Worm (Caenorhabditis elegans): ENCODE measurements around the gene puf-11.

puf-11 gene

DNA sequence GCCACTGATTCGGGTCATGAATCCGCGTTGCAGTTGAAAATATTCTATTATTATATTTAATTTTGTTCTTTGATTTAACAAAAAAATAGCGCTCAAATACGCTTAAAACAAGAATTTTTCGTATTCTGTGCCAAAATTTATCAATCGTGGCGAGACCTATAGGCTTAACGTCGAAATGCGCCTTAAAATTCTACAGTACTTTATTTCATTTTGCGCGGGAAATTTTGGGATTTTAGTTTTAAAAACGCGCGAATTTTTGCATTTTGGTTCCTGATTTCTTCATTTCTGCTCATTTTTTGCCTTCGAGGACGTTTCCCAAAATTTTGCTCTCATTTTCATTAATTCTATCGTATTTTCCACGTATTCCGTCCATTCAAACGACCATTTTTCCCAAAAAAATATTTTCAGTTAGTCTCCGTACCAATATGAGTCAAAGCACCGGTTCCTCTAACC lies at the start of gene puf-11:
Gene puf-11 (plus strand): TSS at position 403 of the 453 bp plus-strand sequence.
- TF ChIP-seq ZK546.5 (tag; optimal IDR thresholded peaks at IDR 0.05) (no peak), nhr-237 (tag; optimal IDR thresholded peaks at IDR 0.05) (no peak), sma-3 (GFP tag; optimal IDR thresholded peaks at IDR 0.05) (no peak), unc-55 (GFP tag; optimal IDR thresholded peaks at IDR 0.05) (no peak), blmp-1 (tag; optimal IDR thresholded peaks at IDR 0.05; ENCODE audit: insufficient read depth) (no peak), nhr-23 (tag; optimal IDR thresholded peaks at IDR 0.05) (no peak), peb-1 (tag; optimal IDR thresholded peaks at IDR 0.05) (no peak), aly-2 (tag; optimal IDR thresholded peaks at IDR 0.05) (no peak), ceh-82 (tag; optimal IDR thresholded peaks at IDR 0.05) (no peak)

DNA sequence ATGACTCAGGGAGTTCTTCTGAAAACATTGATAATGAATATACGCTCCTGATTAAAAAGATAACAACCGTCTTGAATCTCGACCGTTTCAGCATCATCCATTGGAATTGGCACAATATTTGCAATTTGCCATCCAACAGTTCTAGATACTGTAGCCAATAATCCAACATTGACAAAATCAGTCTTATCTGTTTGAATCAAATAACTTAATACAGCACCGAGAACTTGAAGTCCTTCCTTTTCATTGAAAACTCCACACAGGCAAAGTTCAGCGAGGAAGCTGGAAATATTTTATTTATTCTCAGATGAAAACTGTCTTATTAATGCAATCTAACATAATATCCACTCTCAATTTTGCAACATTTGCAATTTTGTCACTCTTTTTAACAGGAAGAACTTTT lies 49.1 kb upstream of the puf-11 start:
- TF ChIP-seq nhr-77 (tag; optimal IDR thresholded peaks at IDR 0.05) (no peak), nhr-23 (tag; optimal IDR thresholded peaks at IDR 0.05) (no peak), lin-39 (tag; optimal IDR thresholded peaks at IDR 0.05) (no peak), unc-55 (GFP tag; optimal IDR thresholded peaks at IDR 0.05) (no peak), nhr-237 (tag; optimal IDR thresholded peaks at IDR 0.05) (no peak)

DNA sequence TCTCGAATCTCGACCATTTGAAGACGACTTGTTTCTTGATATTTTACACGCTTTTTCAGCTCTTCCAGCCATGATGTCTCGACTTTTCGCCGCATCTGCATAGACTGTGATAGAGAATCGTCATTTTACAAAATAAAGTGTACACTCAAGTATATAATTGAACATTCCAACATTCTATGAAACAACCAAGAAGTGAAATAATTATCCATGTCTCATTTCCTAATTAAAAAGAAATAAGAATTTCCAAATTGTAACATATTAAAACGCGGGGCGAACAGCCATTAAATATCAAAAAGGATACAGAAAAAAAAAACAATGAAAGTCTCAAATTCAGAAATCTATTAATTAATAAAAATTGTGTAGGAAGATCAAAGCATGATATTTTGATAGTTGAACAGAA lies 48.4 kb upstream of the puf-11 start, which contains the start of gene smg-3:
Gene smg-3 (minus strand): TSS at position 101 of the 400 bp plus-strand sequence.
- no peak for TF ChIP-seq unc-39 (tag; optimal IDR thresholded peaks at IDR 0.05)
- no peak for TF ChIP-seq mab-5 (tag; optimal IDR thresholded peaks at IDR 0.05)
- no peak for TF ChIP-seq blmp-1 (tag; optimal IDR thresholded peaks at IDR 0.05; ENCODE audit: insufficient read depth)
- no peak for TF ChIP-seq nhr-6 (tag; optimal IDR thresholded peaks at IDR 0.05)
- no peak for TF ChIP-seq ceh-16 (tag; optimal IDR thresholded peaks at IDR 0.05)
- no peak for TF ChIP-seq nhr-11 (tag; optimal IDR thresholded peaks at IDR 0.05)
- no peak for TF ChIP-seq unc-55 (GFP tag; optimal IDR thresholded peaks at IDR 0.05)
- no peak for TF ChIP-seq crh-2 (tag; optimal IDR thresholded peaks at IDR 0.05)
- no peak for TF ChIP-seq lin-39 (tag; optimal IDR thresholded peaks at IDR 0.05)
- no peak for TF ChIP-seq ZK546.5 (tag; optimal IDR thresholded peaks at IDR 0.05)
- no peak for TF ChIP-seq lsy-2 (tag; optimal IDR thresholded peaks at IDR 0.05)
- TF ChIP-seq sem-4 (tag; optimal IDR thresholded peaks at IDR 0.05) = no peak
- no peak for TF ChIP-seq F13H6.1 (tag; optimal IDR thresholded peaks at IDR 0.05)

DNA sequence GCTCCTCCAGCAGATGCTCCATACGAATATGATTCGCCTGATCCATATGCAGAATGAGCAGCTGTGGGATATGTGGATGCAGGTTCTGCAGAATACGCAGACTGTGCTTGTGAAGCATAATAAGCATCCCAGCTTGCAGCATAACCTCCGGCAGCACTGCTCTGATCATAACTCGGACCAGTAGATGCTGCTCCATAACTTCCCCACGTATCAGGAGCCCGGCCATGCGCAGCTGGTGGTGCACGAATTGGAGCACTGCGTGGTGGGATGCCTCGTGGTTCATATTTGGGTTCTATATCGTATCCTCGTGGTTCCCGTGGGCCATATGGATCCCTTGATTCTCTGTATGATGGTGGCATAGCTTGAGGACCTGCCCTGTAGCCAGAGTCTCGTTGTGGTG lies 47.7 kb upstream of the puf-11 start:
- TF ChIP-seq nhr-11 (tag; optimal IDR thresholded peaks at IDR 0.05) (no peak), C34F6.9 (tag; optimal IDR thresholded peaks at IDR 0.05) (no peak), mab-5 (tag; optimal IDR thresholded peaks at IDR 0.05) (no peak), ZK546.5 (tag; optimal IDR thresholded peaks at IDR 0.05) (no peak), elt-1 (tag; optimal IDR thresholded peaks at IDR 0.05) (no peak), nhr-6 (tag; optimal IDR thresholded peaks at IDR 0.05) (no peak), F13H6.1 (tag; optimal IDR thresholded peaks at IDR 0.05) (no peak), sma-9 (GFP tag; optimal IDR thresholded peaks at IDR 0.05) (no peak), sma-9 (tag; optimal IDR thresholded peaks at IDR 0.05) (no peak), gmeb-1 (tag; optimal IDR thresholded peaks at IDR 0.05) (no peak)

DNA sequence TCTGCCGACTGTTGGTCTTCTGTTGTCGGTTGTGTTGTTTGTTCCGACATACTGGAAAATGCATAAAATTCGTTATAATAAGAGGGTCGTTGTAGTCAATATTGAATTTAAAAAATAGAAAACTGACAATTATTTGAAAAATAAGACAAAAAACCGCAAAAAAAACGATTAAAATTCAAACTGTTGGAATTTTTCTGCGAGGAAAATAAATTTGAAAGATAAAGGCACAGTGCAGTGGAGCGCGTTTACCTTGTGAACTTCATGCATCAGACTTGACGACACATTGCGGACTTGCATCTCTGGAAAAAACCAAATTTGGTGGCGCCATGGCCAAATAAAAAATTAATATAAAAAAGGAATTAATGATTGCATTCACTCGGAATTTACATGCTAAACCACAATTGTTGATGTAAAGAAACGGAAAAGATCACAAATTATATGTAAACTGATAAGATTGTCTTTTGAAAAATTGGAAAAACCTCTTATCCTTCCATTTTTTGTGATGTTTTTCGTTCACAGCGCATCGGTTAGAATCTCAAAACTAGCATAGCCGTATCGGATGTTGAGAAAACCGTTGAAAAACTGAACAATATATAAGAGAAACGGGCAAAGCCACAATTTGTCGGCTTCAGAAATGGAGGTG lies 44.8 kb upstream of the puf-11 start, which contains the start of the genes hrpf-2 and bli-6:
Gene hrpf-2 (minus strand): TSS at position 51 of the 643 bp plus-strand sequence.
Gene bli-6 (plus strand): TSS at position 593 of the 643 bp plus-strand sequence.
- TF ChIP-seq crh-2 (tag; optimal IDR thresholded peaks at IDR 0.05) = peak; percentile 81
- peak; percentile 71 for TF ChIP-seq sma-3 (GFP tag; optimal IDR thresholded peaks at IDR 0.05)
- TF ChIP-seq snpc-4 (tag; optimal IDR thresholded peaks at IDR 0.05) = peak; percentile 50
- no peak for TF ChIP-seq nhr-77 (tag; optimal IDR thresholded peaks at IDR 0.05)
- peak; percentile 50 for TF ChIP-seq mab-5 (tag; optimal IDR thresholded peaks at IDR 0.05)
- TF ChIP-seq ZK546.5 (tag; optimal IDR thresholded peaks at IDR 0.05) = peak; percentile 20
- TF ChIP-seq lin-11 (tag; optimal IDR thresholded peaks at IDR 0.05) = no peak
- peak; percentile 64 for TF ChIP-seq sma-9 (GFP tag; optimal IDR thresholded peaks at IDR 0.05)
- no peak for TF ChIP-seq sma-9 (tag; optimal IDR thresholded peaks at IDR 0.05)
- TF ChIP-seq elt-1 (tag; optimal IDR thresholded peaks at IDR 0.05) = no peak
- TF ChIP-seq unc-39 (tag; optimal IDR thresholded peaks at IDR 0.05) = no peak
- peak; percentile 13 for TF ChIP-seq blmp-1 (tag; optimal IDR thresholded peaks at IDR 0.05; ENCODE audit: insufficient read depth)
- TF ChIP-seq skn-1 (tag; optimal IDR thresholded peaks at IDR 0.05) = no peak
- TF ChIP-seq unc-55 (GFP tag; optimal IDR thresholded peaks at IDR 0.05) = peak; percentile 85
- peak; percentile 37 for TF ChIP-seq fos-1 (tag; optimal IDR thresholded peaks at IDR 0.05)
- no peak for TF ChIP-seq lin-13 (GFP tag; optimal IDR thresholded peaks at IDR 0.05)
- TF ChIP-seq nhr-21 (tag; optimal IDR thresholded peaks at IDR 0.05) = peak; percentile 39
- TF ChIP-seq gmeb-1 (tag; optimal IDR thresholded peaks at IDR 0.05) = peak; percentile 86
- TF ChIP-seq C34F6.9 (tag; optimal IDR thresholded peaks at IDR 0.05) = peak; percentile 83
- peak; percentile 4 for TF ChIP-seq mbf-1 (tag; optimal IDR thresholded peaks at IDR 0.05)
- TF ChIP-seq nhr-25 (tag; optimal IDR thresholded peaks at IDR 0.05) = peak; percentile 66
- TF ChIP-seq nhr-12 (tag; optimal IDR thresholded peaks at IDR 0.05) = no peak
- TF ChIP-seq lsy-2 (tag; optimal IDR thresholded peaks at IDR 0.05) = peak; percentile 76 to 85
- TF ChIP-seq nhr-129 (tag; optimal IDR thresholded peaks at IDR 0.05) = peak; percentile 72
- TF ChIP-seq nhr-6 (tag; optimal IDR thresholded peaks at IDR 0.05) = peak; percentile 27
- peak; percentile 41 for TF ChIP-seq F13H6.1 (tag; optimal IDR thresholded peaks at IDR 0.05)
- TF ChIP-seq R02D3.7 (tag; optimal IDR thresholded peaks at IDR 0.05) = peak; percentile 54
- TF ChIP-seq ztf-1 (GFP tag; conservative IDR thresholded peaks at IDR 0.05) = no peak
- no peak for TF ChIP-seq ceh-16 (tag; optimal IDR thresholded peaks at IDR 0.05)

Data from whole organism, L2 larva.